Worm (Caenorhabditis elegans) whole organism, young adult: ENCODE results near the gene mtch-1.
A peak's percentile ranks its signal among the peaks of the same experiment; 100 is the strongest.

ENCODE experiments used
- B0336.3 ChIP-seq: fragments of 200-800 bp; sonication (Bioruptor generic); IDR thresholded peaks from 2 replicates; pipeline ENCODE4 v1.3.6; 2022; ENCODE audit warnings: missing genetic modification characterization, missing compliant biosample characterization
- F10E7.11 ChIP-seq: sonication (generic microtip); optimal IDR thresholded peaks from 2 replicates; lab custom pipeline; 2017; ENCODE audit warnings: mild to moderate bottlenecking, missing genetic modification characterization, moderate library complexity, missing compliant biosample characterization
- F22D6.2 ChIP-seq: sonication (generic microtip); optimal IDR thresholded peaks from 2 replicates; lab custom pipeline; 2016; ENCODE audit warnings: mild to moderate bottlenecking, missing genetic modification characterization, missing compliant biosample characterization
- F33H1.4 ChIP-seq: fragments of 200-800 bp; sonication (Bioruptor generic); IDR thresholded peaks from 2 replicates; pipeline ENCODE4 v1.3.6; 2022; ENCODE audit warnings: missing genetic modification reagents, missing genetic modification characterization, missing compliant biosample characterization
- F37B4.10 ChIP-seq: fragments of 200-800 bp; sonication (Bioruptor generic); IDR thresholded peaks from 2 replicates; pipeline ENCODE4 v1.3.6; 2022; ENCODE audit warnings: missing genetic modification characterization, missing compliant biosample characterization
- F49E8.2 ChIP-seq: sonication (generic microtip); optimal IDR thresholded peaks from 3 replicates; lab custom pipeline; 2017; ENCODE audit warnings: missing genetic modification characterization, mild to moderate bottlenecking, missing compliant biosample characterization, antibody characterized with exemption, moderate library complexity; ENCODE audit not compliant: insufficient read depth
- T07F8.4 ChIP-seq: sonication (generic microtip); optimal IDR thresholded peaks from 2 replicates; lab custom pipeline; 2016; ENCODE audit warnings: mild to moderate bottlenecking, missing genetic modification characterization, moderate library complexity, missing compliant biosample characterization
- Y53F4B.3 ChIP-seq: fragments of 200-800 bp; sonication (Bioruptor generic); IDR thresholded peaks from 2 replicates; pipeline ENCODE4 v1.3.6; 2022; ENCODE audit warnings: missing genetic modification reagents, missing genetic modification characterization, missing compliant biosample characterization
- Y56A3A.18 ChIP-seq: fragments of 200-800 bp; sonication (Bioruptor generic); IDR thresholded peaks from 2 replicates; pipeline ENCODE4 v1.3.6; 2022; ENCODE audit warnings: missing genetic modification reagents, missing genetic modification characterization, missing compliant biosample characterization
- Y95B8A.8 ChIP-seq: fragments of 200-800 bp; sonication (Bioruptor generic); IDR thresholded peaks from 2 replicates; pipeline ENCODE4 v1.3.6; 2022; ENCODE audit warnings: missing genetic modification reagents, missing genetic modification characterization, missing compliant biosample characterization
- aptf-3 ChIP-seq: fragments of 200-800 bp; sonication (Bioruptor generic); IDR thresholded peaks from 2 replicates; pipeline ENCODE4 v1.3.6; 2022; ENCODE audit warnings: missing genetic modification characterization, missing compliant biosample characterization
- attf-5 ChIP-seq: fragments of 200-800 bp; sonication (Bioruptor generic); optimal IDR thresholded peaks from 2 replicates; lab custom pipeline; 2018; ENCODE audit warnings: mild to moderate bottlenecking, missing genetic modification characterization, missing compliant biosample characterization
- attf-6 ChIP-seq: fragments of 200-800 bp; sonication (Bioruptor generic); IDR thresholded peaks from 2 replicates; pipeline ENCODE4 v1.3.6; 2022; ENCODE audit warnings: missing genetic modification reagents, missing genetic modification characterization, missing compliant biosample characterization
- bed-1 ChIP-seq: fragments of 200-800 bp; sonication (Bioruptor generic); IDR thresholded peaks from 2 replicates; pipeline ENCODE4 v1.3.6; 2022; ENCODE audit warnings: missing genetic modification reagents, missing genetic modification characterization, missing compliant biosample characterization
- ceh-27 ChIP-seq: fragments of 200-800 bp; sonication (Bioruptor generic); optimal IDR thresholded peaks from 2 replicates; lab custom pipeline; 2018; ENCODE audit warnings: mild to moderate bottlenecking, missing genetic modification characterization, moderate library complexity, missing compliant biosample characterization
- ceh-40 ChIP-seq: fragments of 200-800 bp; sonication (Bioruptor generic); IDR thresholded peaks from 2 replicates; pipeline ENCODE4 v1.3.6; 2022; ENCODE audit warnings: missing genetic modification characterization, missing compliant biosample characterization
- dox-1 ChIP-seq: fragments of 200-800 bp; sonication (Bioruptor generic); IDR thresholded peaks from 2 replicates; pipeline ENCODE4 v1.3.6; 2022; ENCODE audit warnings: missing genetic modification reagents, missing genetic modification characterization, missing compliant biosample characterization
- dpff-1 ChIP-seq: sonication (generic microtip); optimal IDR thresholded peaks from 2 replicates; lab custom pipeline; 2017; ENCODE audit warnings: mild to moderate bottlenecking, missing genetic modification characterization, missing compliant biosample characterization
- efl-1 ChIP-seq: fragments of 150-350 bp; optimal IDR thresholded peaks from 2 replicates; lab custom pipeline; 2014; ENCODE audit warnings: missing biosample characterization, missing genetic modification reagents, missing genetic modification characterization
- egl-44 ChIP-seq: fragments of 200-800 bp; sonication (Bioruptor generic); IDR thresholded peaks from 2 replicates; pipeline ENCODE4 v1.3.6; 2022; ENCODE audit warnings: missing genetic modification reagents, missing genetic modification characterization, missing compliant biosample characterization
- egrh-3 ChIP-seq: fragments of 200-800 bp; sonication (Bioruptor generic); IDR thresholded peaks from 2 replicates; pipeline ENCODE4 v1.3.6; 2022; ENCODE audit warnings: missing genetic modification reagents, missing genetic modification characterization, missing compliant biosample characterization
- gei-17 ChIP-seq: fragments of 200-800 bp; sonication (Bioruptor generic); optimal IDR thresholded peaks from 2 replicates; lab custom pipeline; 2018; ENCODE audit warnings: mild to moderate bottlenecking, missing genetic modification characterization, missing compliant biosample characterization
- him-1 ChIP-seq: sonication (generic microtip); optimal IDR thresholded peaks from 2 replicates; lab custom pipeline; 2016; ENCODE audit warnings: missing genotype, missing genetic modification reagents, missing genetic modification characterization, missing compliant biosample characterization
- hlh-26 ChIP-seq: fragments of 200-800 bp; sonication (Bioruptor generic); conservative IDR thresholded peaks from 2 replicates; pipeline ENCODE4 v1.3.6; 2022; ENCODE audit warnings: missing genetic modification reagents, missing genetic modification characterization, missing compliant biosample characterization
- lag-1 ChIP-seq: fragments of 200-800 bp; sonication (Bioruptor generic); IDR thresholded peaks from 2 replicates; pipeline ENCODE4 v1.3.6; 2022; ENCODE audit warnings: missing genetic modification reagents, missing genetic modification characterization, missing compliant biosample characterization
- lin-26 ChIP-seq: fragments of 200-800 bp; sonication (Bioruptor generic); IDR thresholded peaks from 2 replicates; pipeline ENCODE4 v1.3.6; 2022; ENCODE audit warnings: missing genetic modification reagents, missing genetic modification characterization, missing compliant biosample characterization
- lsl-1 ChIP-seq: fragments of 200-800 bp; sonication (Bioruptor generic); optimal IDR thresholded peaks from 2 replicates; lab custom pipeline; 2018; ENCODE audit warnings: mild to moderate bottlenecking, missing genetic modification characterization, moderate library complexity, missing compliant biosample characterization
- madf-3 ChIP-seq: fragments of 200-800 bp; sonication (Bioruptor generic); IDR thresholded peaks from 2 replicates; pipeline ENCODE4 v1.3.6; 2022; ENCODE audit warnings: missing genetic modification reagents, missing genetic modification characterization, missing compliant biosample characterization
- madf-6 ChIP-seq: fragments of 200-800 bp; sonication (Bioruptor generic); IDR thresholded peaks from 2 replicates; pipeline ENCODE4 v1.3.6; 2022; ENCODE audit warnings: missing genetic modification reagents, missing genetic modification characterization, missing compliant biosample characterization
- madf-8 ChIP-seq: fragments of 200-800 bp; sonication (Bioruptor generic); conservative IDR thresholded peaks from 2 replicates; pipeline ENCODE4 v1.3.6; 2022; ENCODE audit warnings: missing genetic modification reagents, missing genetic modification characterization, missing compliant biosample characterization
- mel-28 ChIP-seq: sonication (generic microtip); optimal IDR thresholded peaks from 2 replicates; lab custom pipeline; 2016; ENCODE audit warnings: borderline replicate concordance, mild to moderate bottlenecking, missing genetic modification characterization, missing compliant biosample characterization
- mes-4 ChIP-seq: sonication (generic microtip); optimal IDR thresholded peaks from 2 replicates; lab custom pipeline; 2016; ENCODE audit warnings: missing genotype, missing genetic modification characterization, missing compliant biosample characterization
- mxl-1 ChIP-seq: sonication (generic microtip); optimal IDR thresholded peaks from 2 replicates; lab custom pipeline; 2016; ENCODE audit warnings: missing genetic modification characterization, missing compliant biosample characterization
- nfya-1 ChIP-seq: sonication (generic microtip); optimal IDR thresholded peaks from 2 replicates; lab custom pipeline; 2017; ENCODE audit warnings: antibody characterized with exemption, missing compliant biosample characterization, missing genetic modification characterization, borderline replicate concordance; ENCODE audit not compliant: insufficient read depth
- nfya-2 ChIP-seq: fragments of 200-800 bp; sonication (Bioruptor generic); IDR thresholded peaks from 2 replicates; pipeline ENCODE4 v1.3.6; 2022; ENCODE audit warnings: missing genetic modification reagents, missing genetic modification characterization, missing compliant biosample characterization
- rcor-1 ChIP-seq: fragments of 200-800 bp; sonication (Bioruptor generic); IDR thresholded peaks from 2 replicates; pipeline ENCODE4 v1.3.6; 2022; ENCODE audit warnings: missing genetic modification reagents, missing genetic modification characterization, missing compliant biosample characterization
- snpc-1.1 ChIP-seq: sonication (generic microtip); optimal IDR thresholded peaks from 2 replicates; lab custom pipeline; 2017; ENCODE audit warnings: missing genetic modification characterization, mild to moderate bottlenecking, missing compliant biosample characterization, antibody characterized with exemption, moderate library complexity, missing genotype, missing genetic modification reagents; ENCODE audit not compliant: insufficient read depth
- snpc-3.4 ChIP-seq: sonication (generic microtip); optimal IDR thresholded peaks from 2 replicates; lab custom pipeline; 2017; ENCODE audit warnings: missing genetic modification characterization, mild to moderate bottlenecking, missing compliant biosample characterization, antibody characterized with exemption, moderate library complexity, missing genotype, missing genetic modification reagents
- sptf-2 ChIP-seq: fragments of 200-800 bp; sonication (Bioruptor generic); optimal IDR thresholded peaks from 2 replicates; lab custom pipeline; 2018; ENCODE audit warnings: mild to moderate bottlenecking, missing genetic modification characterization, missing compliant biosample characterization
- tbp1 ChIP-seq: fragments of 200-800 bp; sonication (Bioruptor generic); optimal IDR thresholded peaks from 2 replicates; lab custom pipeline; 2018; ENCODE audit warnings: mild to moderate bottlenecking, missing genetic modification characterization, missing compliant biosample characterization
- tlf-1 ChIP-seq: fragments of 200-800 bp; sonication (Bioruptor generic); optimal IDR thresholded peaks from 2 replicates; lab custom pipeline; 2018; ENCODE audit warnings: mild to moderate bottlenecking, missing genetic modification characterization, missing compliant biosample characterization
- unc-62 ChIP-seq: fragments of 150-350 bp; optimal IDR thresholded peaks from 2 replicates; lab custom pipeline; 2014; ENCODE audit warnings: missing biosample characterization, missing genetic modification reagents, missing genetic modification characterization
- xnd-1 ChIP-seq: sonication (generic microtip); optimal IDR thresholded peaks from 2 replicates; lab custom pipeline; 2016; ENCODE audit warnings: missing genotype, missing genetic modification reagents, missing genetic modification characterization, missing compliant biosample characterization
- zim-3 ChIP-seq: sonication (generic microtip); optimal IDR thresholded peaks from 2 replicates; lab custom pipeline; 2017; ENCODE audit warnings: mild to moderate bottlenecking, missing genetic modification characterization, moderate library complexity, missing compliant biosample characterization
- ztf-18 ChIP-seq: sonication (generic microtip); optimal IDR thresholded peaks from 2 replicates; lab custom pipeline; 2016; ENCODE audit warnings: missing genotype, mild to moderate bottlenecking, missing genetic modification characterization, missing compliant biosample characterization
- ztf-28 ChIP-seq: fragments of 200-800 bp; sonication (Bioruptor generic); IDR thresholded peaks from 2 replicates; pipeline ENCODE4 v1.3.6; 2022; ENCODE audit warnings: missing genetic modification reagents, missing genetic modification characterization, missing compliant biosample characterization

mtch-1 gene

ce11 chrII:7394690-7395054 is 20.7 kb upstream of the mtch-1 start, which contains the start of gene bath-44:
TSS of gene bath-44 (plus strand) at chrII:7394955.
- no peak for TF ChIP-seq ceh-27 (GFP tag; lab: Kevin White, UChicago)
- TF ChIP-seq madf-3 = no peak
- TF ChIP-seq snpc-1.1 (tag; lab: Kevin White, UChicago) = no peak
- no peak for TF ChIP-seq bed-1 (GFP tag; lab: Robert Waterston, UW)
- no peak for TF ChIP-seq aptf-3 (GFP tag; lab: Robert Waterston, UW)
- no peak for TF ChIP-seq dox-1
- no peak for TF ChIP-seq egrh-3
- no peak for TF ChIP-seq F37B4.10 (GFP tag; lab: Robert Waterston, UW)
- no peak for TF ChIP-seq lin-26 (GFP tag; lab: Robert Waterston, UW)
- TF ChIP-seq nfya-2 (GFP tag; lab: Robert Waterston, UW) = no peak
- no peak for TF ChIP-seq tlf-1 (GFP tag; lab: Kevin White, UChicago)
- TF ChIP-seq dpff-1 (tag; lab: Kevin White, UChicago) = no peak
- TF ChIP-seq snpc-3.4 (tag; lab: Kevin White, UChicago) = no peak
- no peak for TF ChIP-seq gei-17
- no peak for TF ChIP-seq B0336.3
- TF ChIP-seq unc-62 (GFP tag; lab: Kevin White, UChicago) = no peak
- TF ChIP-seq mel-28 (tag; lab: Kevin White, UChicago) = no peak
- TF ChIP-seq zim-3 (tag; lab: Kevin White, UChicago) = no peak
- no peak for TF ChIP-seq egl-44 (GFP tag; lab: Robert Waterston, UW)

DNA sequence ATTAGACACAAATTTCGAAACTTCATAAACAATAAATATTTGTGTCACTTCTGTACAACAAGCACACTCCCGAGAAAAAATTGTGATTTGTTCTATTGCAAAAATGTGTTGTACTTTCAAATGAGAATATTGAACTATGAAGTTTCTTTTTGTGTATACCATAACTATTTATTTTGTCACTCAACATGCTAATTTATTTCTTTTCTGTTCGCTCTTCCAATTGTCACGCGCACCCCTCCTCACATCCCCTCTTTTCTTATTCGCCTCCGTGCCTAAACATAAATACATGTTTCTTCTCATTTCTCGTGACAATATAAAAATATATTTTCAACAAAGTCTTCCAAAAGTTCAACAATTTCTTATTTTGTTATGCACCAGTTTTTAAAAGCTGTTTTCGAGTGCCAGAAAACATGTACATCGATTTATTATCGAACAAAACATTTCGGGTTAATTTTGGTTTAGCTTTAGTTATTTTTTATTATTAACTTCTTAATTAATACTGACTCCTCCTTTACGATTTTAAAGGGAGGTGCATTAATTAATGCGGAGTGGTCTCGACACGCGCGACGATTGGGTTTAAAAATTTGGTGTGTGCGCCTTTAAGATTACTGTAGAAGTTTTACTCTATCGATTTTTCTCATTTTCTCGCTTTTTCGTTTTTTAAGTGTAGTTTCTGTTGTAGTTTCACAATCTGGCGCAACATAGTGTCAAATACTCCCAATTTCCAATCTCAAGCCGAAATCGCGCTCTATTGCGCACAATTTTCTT is 20.1 kb upstream of the mtch-1 start:
- TF ChIP-seq madf-8 (GFP tag; lab: Robert Waterston, UW) (peak; percentile 70; the same call in 1 of the 2 replicates), lsl-1 (peak; percentile 87), Y56A3A.18 (no peak), sptf-2 (no peak), Y53F4B.3 (no peak), hlh-26 (GFP tag; lab: Robert Waterston, UW) (no peak), him-1 (tag; lab: Kevin White, UChicago) (peak; percentile 49), F33H1.4 (GFP tag; lab: Robert Waterston, UW) (peak; percentile 85), rcor-1 (GFP tag; lab: Robert Waterston, UW) (no peak), nfya-1 (tag; lab: Kevin White, UChicago) (no peak), madf-6 (peak; percentile 87), attf-5 (GFP tag; lab: Kevin White, UChicago) (no peak), F22D6.2 (tag; lab: Kevin White, UChicago) (no peak), xnd-1 (tag; lab: Kevin White, UChicago) (peak; percentile 70), Y95B8A.8 (no peak), dox-1 (no peak), gei-17 (no peak), F10E7.11 (tag; lab: Kevin White, UChicago) (no peak), lin-26 (GFP tag; lab: Robert Waterston, UW) (0 out of 2 replicates have a peak, but pooled peaks have one; percentile 20), tbp1 (no peak), snpc-3.4 (tag; lab: Kevin White, UChicago) (peak; percentile 42), unc-62 (GFP tag; lab: Kevin White, UChicago) (peak; percentile 45), F49E8.2 (no peak), ceh-40 (GFP tag; lab: Robert Waterston, UW) (no peak), T07F8.4 (tag; lab: Kevin White, UChicago) (no peak), attf-6 (no peak), mes-4 (tag; lab: Kevin White, UChicago) (no peak), efl-1 (GFP tag; lab: Kevin White, UChicago) (peak; percentile 25), lag-1 (GFP tag; lab: Robert Waterston, UW) (no peak), mxl-1 (tag; lab: Kevin White, UChicago) (no peak), ztf-28 (GFP tag; lab: Robert Waterston, UW) (no peak), dpff-1 (tag; lab: Kevin White, UChicago) (no peak), ztf-18 (no peak)
